Worm (Caenorhabditis elegans) whole organism, L3 larva: ENCODE data around the gene T10D4.7.

Experiments
- R02D3.7 ChIP-seq: fragments of 150-350 bp; optimal IDR thresholded peaks from 2 replicates; lab custom pipeline; 2014; ENCODE audit warnings: missing biosample characterization, missing genetic modification characterization
- ZK546.5 ChIP-seq: sonication (generic microtip); optimal IDR thresholded peaks from 2 replicates; lab custom pipeline; 2017; ENCODE audit warnings: missing biosample characterization, missing genetic modification characterization
- nhr-77 ChIP-seq: fragments of 150-350 bp; optimal IDR thresholded peaks from 2 replicates; lab custom pipeline; 2014; ENCODE audit warnings: missing biosample characterization, missing genetic modification characterization
- pha-4 ChIP-seq: fragments of 150-350 bp; optimal IDR thresholded peaks from 2 replicates; lab custom pipeline; 2014; ENCODE audit warnings: missing biosample characterization, missing genetic modification reagents, missing genetic modification characterization
- sea-2 ChIP-seq: fragments of 150-350 bp; sonication (generic microtip); optimal IDR thresholded peaks from 4 replicates; lab custom pipeline; 2014; ENCODE audit warnings: missing biosample characterization, missing genetic modification reagents, missing genetic modification characterization
- snpc-4 ChIP-seq: fragments of 150-350 bp; optimal IDR thresholded peaks from 2 replicates; lab custom pipeline; 2014; ENCODE audit warnings: missing biosample characterization, missing genetic modification characterization
- unc-39 ChIP-seq: sonication (generic microtip); optimal IDR thresholded peaks from 4 replicates; lab custom pipeline; 2017; ENCODE audit warnings: missing biosample characterization, missing genetic modification characterization

DNA sequence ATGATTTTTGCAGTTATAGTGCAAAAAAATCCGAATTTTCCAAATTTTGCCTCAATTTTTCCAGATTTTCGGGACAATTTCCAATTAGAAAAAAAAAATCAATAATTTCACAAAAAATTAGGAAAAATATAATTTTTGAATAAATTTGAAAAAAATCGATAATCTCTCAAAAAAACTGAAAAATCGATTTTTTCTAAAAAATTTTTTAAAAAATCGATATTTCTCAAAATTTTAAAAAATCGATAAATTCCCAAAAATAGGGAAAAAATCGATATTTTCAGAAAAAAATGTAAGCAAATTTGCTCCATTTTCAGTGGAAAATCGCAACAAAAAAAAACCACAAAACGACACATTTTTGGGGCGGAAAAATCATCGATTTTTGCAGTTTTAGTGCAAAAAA lies 49.7 kb upstream of the T10D4.7 start:
- TF ChIP-seq nhr-77 (tag; lab: Kevin White, UChicago) (no peak), snpc-4 (tag; lab: Kevin White, UChicago) (no peak), R02D3.7 (tag; lab: Kevin White, UChicago) (no peak), unc-39 (tag; lab: Kevin White, UChicago) (no peak), ZK546.5 (no peak), sea-2 (GFP tag; lab: Kevin White, UChicago) (no peak), pha-4 (no peak)
